Fruit fly (Drosophila melanogaster) whole organism, embryonic: ENCODE results near the gene Svil.

Source experiments
- Aef1 ChIP-seq: fragments of 200-800 bp; sonication (Bioruptor generic); IDR thresholded peaks from 3 replicates; pipeline ENCODE4 v1.3.6; 2022; ENCODE audit warnings: missing biosample characterization, missing genetic modification characterization
- Atf3 ChIP-seq: fragments of 200-800 bp; sonication (Bioruptor generic); optimal IDR thresholded peaks from 3 replicates; lab custom pipeline; 2016; ENCODE audit warnings: missing biosample characterization, missing genetic modification characterization
- BtbVII ChIP-seq: fragments of 200-800 bp; sonication (Bioruptor generic); optimal IDR thresholded peaks from 3 replicates; lab custom pipeline; 2017; ENCODE audit warnings: missing biosample characterization, mild to moderate bottlenecking, missing genetic modification characterization
- C15 ChIP-seq: fragments of 200-800 bp; sonication (Bioruptor generic); IDR thresholded peaks from 3 replicates; pipeline ENCODE4 v1.3.6; 2022; ENCODE audit warnings: missing biosample characterization, missing genetic modification characterization
- CG10321 ChIP-seq: fragments of 200-800 bp; sonication (Bioruptor generic); IDR thresholded peaks from 2 replicates; pipeline ENCODE4 v1.3.6; 2022; ENCODE audit warnings: missing biosample characterization, missing genetic modification characterization
- CG11456 ChIP-seq: fragments of 200-800 bp; sonication (Bioruptor generic); IDR thresholded peaks from 3 replicates; pipeline ENCODE4 v1.3.6; 2022; ENCODE audit warnings: missing biosample characterization, missing genetic modification characterization
- CG11560 ChIP-seq: fragments of 200-800 bp; sonication (Bioruptor generic); IDR thresholded peaks from 3 replicates; pipeline ENCODE4 v1.3.6; 2022; ENCODE audit warnings: missing biosample characterization, missing genetic modification characterization
- CG11696 ChIP-seq: fragments of 200-800 bp; sonication (Bioruptor generic); IDR thresholded peaks from 2 replicates; pipeline ENCODE4 v1.3.6; 2022; ENCODE audit warnings: missing biosample characterization, missing genetic modification characterization
- CG12071 ChIP-seq: fragments of 200-800 bp; sonication (Bioruptor generic); optimal IDR thresholded peaks from 3 replicates; lab custom pipeline; 2018; ENCODE audit warnings: missing biosample characterization, mild to moderate bottlenecking, missing genetic modification characterization
- CG13296 ChIP-seq: fragments of 200-800 bp; sonication (Bioruptor generic); optimal IDR thresholded peaks from 3 replicates; lab custom pipeline; 2018; ENCODE audit warnings: missing biosample characterization, mild to moderate bottlenecking, missing genetic modification characterization
- CG13775 ChIP-seq: fragments of 200-800 bp; sonication (Bioruptor generic); optimal IDR thresholded peaks from 3 replicates; lab custom pipeline; 2017; ENCODE audit warnings: missing biosample characterization, mild to moderate bottlenecking, missing genetic modification characterization
- CG16779 ChIP-seq: fragments of 200-800 bp; sonication (Bioruptor generic); IDR thresholded peaks from 2 replicates; pipeline ENCODE4 v1.3.6; 2022; ENCODE audit warnings: missing biosample characterization, missing genetic modification characterization
- CG18599 ChIP-seq: fragments of 200-800 bp; sonication (Bioruptor generic); optimal IDR thresholded peaks from 3 replicates; lab custom pipeline; 2017; ENCODE audit warnings: missing biosample characterization, missing genetic modification characterization, mild to moderate bottlenecking, moderate library complexity, missing genetic modification reagents
- CG18764 ChIP-seq: fragments of 200-800 bp; sonication (Bioruptor generic); optimal IDR thresholded peaks from 3 replicates; lab custom pipeline; 2016; ENCODE audit warnings: missing biosample characterization, missing genetic modification characterization
- CG2875 ChIP-seq: fragments of 200-800 bp; sonication (Bioruptor generic); optimal IDR thresholded peaks from 2 replicates; lab custom pipeline; 2017; ENCODE audit warnings: missing biosample characterization, mild to moderate bottlenecking, missing genetic modification characterization, missing genetic modification reagents
- CG31441 ChIP-seq: fragments of 200-800 bp; sonication (Bioruptor generic); IDR thresholded peaks from 2 replicates; pipeline ENCODE4 v1.3.6; 2022; ENCODE audit warnings: missing biosample characterization, missing genetic modification characterization
- CG3163 ChIP-seq: fragments of 200-800 bp; sonication (Bioruptor generic); optimal IDR thresholded peaks from 3 replicates; lab custom pipeline; 2016; ENCODE audit warnings: missing biosample characterization, missing genetic modification characterization
- CG32772 ChIP-seq: fragments of 200-800 bp; sonication (Bioruptor generic); IDR thresholded peaks from 2 replicates; pipeline ENCODE4 v1.3.6; 2022; ENCODE audit warnings: missing biosample characterization, missing genetic modification characterization
- CG33557 ChIP-seq: fragments of 200-800 bp; sonication (Bioruptor generic); optimal IDR thresholded peaks from 2 replicates; lab custom pipeline; 2019; ENCODE audit warnings: missing biosample characterization, mild to moderate bottlenecking, missing genetic modification characterization, moderate library complexity
- CG34376 ChIP-seq: fragments of 200-800 bp; sonication (Bioruptor generic); optimal IDR thresholded peaks from 2 replicates; lab custom pipeline; 2018; ENCODE audit warnings: missing biosample characterization, mild to moderate bottlenecking, missing genetic modification characterization
- CG3726 ChIP-seq: fragments of 200-800 bp; sonication (Bioruptor generic); IDR thresholded peaks from 3 replicates; pipeline ENCODE4, ENCODE4 v1.3.6; 2022; ENCODE audit warnings: missing biosample characterization, missing genetic modification characterization
- CG3847 ChIP-seq: fragments of 200-800 bp; sonication (Bioruptor generic); IDR thresholded peaks from 2 replicates; pipeline ENCODE4 v1.3.6; 2022; ENCODE audit warnings: missing biosample characterization, missing genetic modification characterization
- CG6254 ChIP-seq: fragments of 200-800 bp; sonication (Bioruptor generic); optimal IDR thresholded peaks from 3 replicates; lab custom pipeline; 2017; ENCODE audit warnings: mild to moderate bottlenecking, missing biosample characterization, missing genetic modification reagents, missing genetic modification characterization
- CG6272 ChIP-seq: fragments of 200-800 bp; sonication (Bioruptor generic); IDR thresholded peaks from 2 replicates; pipeline ENCODE4 v1.3.6; 2022; ENCODE audit warnings: missing biosample characterization, missing genetic modification characterization
- CG7372 ChIP-seq: fragments of 200-800 bp; sonication (Bioruptor generic); IDR thresholded peaks from 2 replicates; pipeline ENCODE4 v1.3.6; 2022; ENCODE audit warnings: missing biosample characterization, missing genetic modification characterization
- CG7786 ChIP-seq: fragments of 200-800 bp; sonication (Bioruptor generic); optimal IDR thresholded peaks from 2 replicates; lab custom pipeline; 2016; ENCODE audit warnings: missing biosample characterization, missing genetic modification characterization
- HLHmδ ChIP-seq: fragments of 200-800 bp; sonication (Bioruptor generic); optimal IDR thresholded peaks from 2 replicates; lab custom pipeline; 2018; ENCODE audit warnings: missing biosample characterization, mild to moderate bottlenecking, missing genetic modification characterization, moderate library complexity
- Myb ChIP-seq: fragments of 200-800 bp; sonication (Bioruptor generic); optimal IDR thresholded peaks from 2 replicates; lab custom pipeline; 2016; ENCODE audit warnings: missing biosample characterization, missing genetic modification characterization
- NK7.1 ChIP-seq: fragments of 200-800 bp; sonication (Bioruptor generic); optimal IDR thresholded peaks from 3 replicates; lab custom pipeline; 2016; ENCODE audit warnings: missing biosample characterization, missing genetic modification characterization
- Spps ChIP-seq: fragments of 200-800 bp; sonication (Bioruptor generic); optimal IDR thresholded peaks from 2 replicates; lab custom pipeline; 2018; ENCODE audit warnings: missing biosample characterization, mild to moderate bottlenecking, missing genetic modification characterization
- ap ChIP-seq: fragments of 200-800 bp; sonication (Bioruptor generic); IDR thresholded peaks from 2 replicates; pipeline ENCODE4 v1.3.6; 2022; ENCODE audit warnings: missing biosample characterization, missing genetic modification characterization
- bcd ChIP-seq: fragments of 200-800 bp; sonication (Bioruptor generic); optimal IDR thresholded peaks from 2 replicates; lab custom pipeline; 2017; ENCODE audit warnings: missing biosample characterization, mild to moderate bottlenecking, missing genetic modification characterization
- cato ChIP-seq: fragments of 200-800 bp; sonication (Bioruptor generic); optimal IDR thresholded peaks from 2 replicates; lab custom pipeline; 2016; ENCODE audit warnings: missing biosample characterization, missing genetic modification characterization, borderline replicate concordance
- danr ChIP-seq: fragments of 200-800 bp; sonication (Bioruptor generic); IDR thresholded peaks from 2 replicates; pipeline ENCODE4 v1.3.6; 2022; ENCODE audit warnings: missing biosample characterization, missing genetic modification characterization
- eyg ChIP-seq: fragments of 200-800 bp; sonication (Bioruptor generic); optimal IDR thresholded peaks from 3 replicates; lab custom pipeline; 2016; ENCODE audit warnings: missing biosample characterization, missing genetic modification characterization
- fru ChIP-seq: fragments of >200 bp; optimal IDR thresholded peaks from 2 replicates; lab custom pipeline; 2017
- gsb-n ChIP-seq: fragments of 200-800 bp; sonication (Bioruptor generic); optimal IDR thresholded peaks from 3 replicates; lab custom pipeline; 2018; ENCODE audit warnings: missing biosample characterization, mild to moderate bottlenecking, missing genetic modification characterization
- h ChIP-seq: fragments of >200 bp; optimal IDR thresholded peaks from 2 replicates; lab custom pipeline; 2017
- hth ChIP-seq: fragments of >200 bp; optimal IDR thresholded peaks from 2 replicates; lab custom pipeline; 2017; ENCODE audit warnings: inconsistent platforms
- jumu ChIP-seq: fragments of 200-800 bp; sonication (Bioruptor generic); optimal IDR thresholded peaks from 3 replicates; lab custom pipeline; 2016; ENCODE audit warnings: missing biosample characterization, missing genetic modification characterization
- lov ChIP-seq, 2 experiments: fragments of 200-800 bp in 1 of 2; fragments of >200 bp in 1 of 2; sonication (Bioruptor generic) in 1 of 2; IDR thresholded peaks in 1 of 2; optimal IDR thresholded peaks in 1 of 2; 2 replicates in 1 of 2; 3 replicates in 1 of 2; pipeline versions ENCODE4 v1.3.6 to Lab custom; 2017 to 2022; ENCODE audit warnings: missing biosample characterization in 1 of 2, missing genetic modification characterization in 1 of 2
- maf-S ChIP-seq: fragments of 200-800 bp; sonication (Bioruptor generic); optimal IDR thresholded peaks from 2 replicates; lab custom pipeline; 2016; ENCODE audit warnings: missing biosample characterization, missing genetic modification characterization
- mirr ChIP-seq: fragments of 200-800 bp; sonication (Bioruptor generic); optimal IDR thresholded peaks from 3 replicates; lab custom pipeline; 2018; ENCODE audit warnings: missing biosample characterization, mild to moderate bottlenecking, missing genetic modification characterization
- onecut ChIP-seq: fragments of 200-800 bp; sonication (Bioruptor generic); IDR thresholded peaks from 2 replicates; pipeline ENCODE4 v1.3.6; 2022; ENCODE audit warnings: missing biosample characterization, missing genetic modification characterization
- peb ChIP-seq: fragments of 200-800 bp; sonication (Bioruptor generic); IDR thresholded peaks from 2 replicates; pipeline ENCODE4 v1.3.6; 2022; ENCODE audit warnings: missing biosample characterization, missing genetic modification characterization
- prd ChIP-seq, 3 experiments: fragments of >200 bp in 2 of 3; fragments of 200-800 bp in 1 of 3; sonication (Bioruptor generic) in 1 of 3; optimal IDR thresholded peaks in 2 of 3; IDR thresholded peaks in 1 of 3; 2 replicates in 2 of 3; 3 replicates in 1 of 3; pipeline versions ENCODE4 v1.3.6 to Lab custom; 2017 to 2022; ENCODE audit warnings: missing biosample characterization in 1 of 3, missing genetic modification characterization in 1 of 3
- sc ChIP-seq, 3 experiments: fragments of >200 bp in 2 of 3; fragments of 200-800 bp in 1 of 3; sonication (Bioruptor generic) in 1 of 3; optimal IDR thresholded peaks; 2 replicates in 2 of 3; 3 replicates in 1 of 3; lab custom pipeline; 2017; ENCODE audit warnings: mild to moderate bottlenecking in 1 of 3, missing biosample characterization in 1 of 3, missing genetic modification characterization in 1 of 3, missing genetic modification reagents in 1 of 3
- sqz ChIP-seq: fragments of 200-800 bp; sonication (Bioruptor generic); optimal IDR thresholded peaks from 3 replicates; lab custom pipeline; 2018; ENCODE audit warnings: missing biosample characterization, mild to moderate bottlenecking, missing genetic modification characterization
- tio ChIP-seq: fragments of 200-800 bp; sonication (Bioruptor generic); optimal IDR thresholded peaks from 2 replicates; lab custom pipeline; 2017; ENCODE audit warnings: missing biosample characterization, missing genetic modification characterization, inconsistent platforms
- wor ChIP-seq: fragments of 200-800 bp; sonication (Bioruptor generic); IDR thresholded peaks from 2 replicates; pipeline ENCODE4 v1.3.6; 2022; ENCODE audit warnings: missing biosample characterization, missing genetic modification characterization

Gene Svil

DNA sequence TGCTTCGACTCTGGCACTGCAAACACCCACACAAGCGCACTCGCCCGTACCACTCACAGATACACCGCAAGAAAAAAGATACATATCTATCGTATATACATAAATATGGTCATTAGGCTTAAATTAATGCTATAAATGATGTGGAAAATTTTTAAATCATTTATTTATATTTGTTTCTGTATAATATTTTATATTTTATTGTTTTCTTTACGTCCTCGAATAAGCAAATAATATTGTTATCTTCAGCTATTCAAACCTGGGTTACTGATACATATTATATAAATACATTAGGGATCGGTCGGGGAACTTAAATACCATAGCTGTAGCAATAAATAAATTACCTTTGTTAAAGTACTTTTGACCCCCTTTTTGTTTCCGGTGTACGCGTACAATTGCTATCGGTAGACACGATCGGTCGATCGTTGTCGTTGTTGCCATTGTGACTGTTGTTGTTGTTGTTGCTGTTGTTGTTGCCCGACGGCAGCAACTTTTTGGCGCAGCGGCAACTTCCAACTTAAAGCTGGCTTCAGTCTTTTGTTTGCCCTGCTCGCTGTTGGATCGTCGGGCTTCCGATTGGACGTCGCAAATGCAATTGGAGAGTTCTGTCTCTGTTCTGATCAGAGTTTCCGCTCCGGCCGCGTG lies 40.1 kb downstream of the Svil start (continued):
- no peak for TF ChIP-seq onecut (GFP tag; lab: Robert Waterston, UW)
- peak; percentile 51 for TF ChIP-seq sqz (GFP tag; lab: Kevin White, UChicago)
- TF ChIP-seq CG11456 (GFP tag; lab: Robert Waterston, UW): no peak
- TF ChIP-seq CG11696 (GFP tag; lab: Robert Waterston, UW): no peak
- peak; percentile 78 for TF ChIP-seq CG18599 (GFP tag; lab: Kevin White, UChicago)
- peak; percentile 34 for TF ChIP-seq cato (GFP tag; lab: Kevin White, UChicago)
- TF ChIP-seq lov (optimal IDR thresholded peaks at IDR 0.05; lab: Kevin White, UChicago): no peak
- no peak for TF ChIP-seq lov (GFP tag; IDR thresholded peaks at IDR 0.05; lab: Robert Waterston, UW)
- no peak for TF ChIP-seq CG6272 (GFP tag; lab: Robert Waterston, UW)
- peak; percentile 75 for TF ChIP-seq tio (GFP tag; lab: Kevin White, UChicago)
- peak; percentile 8; the same call in 1 of the 2 replicates for TF ChIP-seq peb (GFP tag; lab: Robert Waterston, UW)
- peak; percentile 75 for TF ChIP-seq bcd (GFP tag; lab: Kevin White, UChicago)
- TF ChIP-seq prd (optimal IDR thresholded peaks at IDR 0.05; lab: Kevin White, UChicago): no peak
- TF ChIP-seq prd (GFP tag; IDR thresholded peaks at IDR 0.05; lab: Robert Waterston, UW): peak; percentile 59; the same call in 1 of the 3 replicates
- peak; percentile 81 for TF ChIP-seq CG31441 (GFP tag; lab: Robert Waterston, UW)
- no peak for TF ChIP-seq jumu
- 0 out of 2 replicates have a peak, but pooled peaks have one; percentile 28 for TF ChIP-seq CG7372 (GFP tag; lab: Robert Waterston, UW)
- peak; percentile 58; the same call in 1 of the 2 replicates for TF ChIP-seq CG32772
- TF ChIP-seq CG3163 (GFP tag; lab: Kevin White, UChicago): no peak
- no peak for TF ChIP-seq sc (optimal IDR thresholded peaks at IDR 0.05; lab: Kevin White, UChicago)
- TF ChIP-seq sc (GFP tag; optimal IDR thresholded peaks at IDR 0.05; lab: Kevin White, UChicago): peak; percentile 69
- peak; percentile 71 for TF ChIP-seq CG6254
- TF ChIP-seq Atf3 (GFP tag; lab: Kevin White, UChicago): no peak
- TF ChIP-seq maf-S (GFP tag; lab: Kevin White, UChicago): peak; percentile 28
- TF ChIP-seq CG3847 (GFP tag; lab: Robert Waterston, UW): peak; percentile 43; the same call in 1 of the 2 replicates
- TF ChIP-seq h: no peak
- TF ChIP-seq mirr (GFP tag; lab: Kevin White, UChicago): no peak
- TF ChIP-seq CG3726: no peak
- TF ChIP-seq C15 (GFP tag; lab: Robert Waterston, UW): no peak
- TF ChIP-seq gsb-n: peak; percentile 24
- no peak for TF ChIP-seq CG34376 (GFP tag; lab: Kevin White, UChicago)
- peak; percentile 35 for TF ChIP-seq CG12071 (GFP tag; lab: Kevin White, UChicago)
- TF ChIP-seq wor: peak; percentile 39; the same call in 1 of the 2 replicates
- no peak for TF ChIP-seq NK7.1 (GFP tag; lab: Kevin White, UChicago)
- TF ChIP-seq BtbVII (GFP tag; lab: Kevin White, UChicago): peak; percentile 75
- peak; percentile 81 for TF ChIP-seq CG13296 (GFP tag; lab: Kevin White, UChicago)
- no peak for TF ChIP-seq Myb (GFP tag; lab: Kevin White, UChicago)
- TF ChIP-seq fru (lab: Kevin White, UChicago): no peak
- peak; percentile 18 for TF ChIP-seq CG7786
- peak; percentile 16 for TF ChIP-seq Spps
- no peak for TF ChIP-seq CG10321 (GFP tag; lab: Robert Waterston, UW)
- TF ChIP-seq danr (GFP tag; lab: Robert Waterston, UW): no peak
- peak; percentile 46 for TF ChIP-seq CG18764 (GFP tag; lab: Kevin White, UChicago)
- TF ChIP-seq CG11560 (tag; lab: Robert Waterston, UW): no peak
- no peak for TF ChIP-seq hth (lab: Kevin White, UChicago)
- TF ChIP-seq ap (GFP tag; lab: Robert Waterston, UW): no peak
- peak; percentile 70 for TF ChIP-seq CG13775
- no peak for TF ChIP-seq CG16779
- peak; percentile 2 for TF ChIP-seq CG33557
- TF ChIP-seq HLHmδ (GFP tag; lab: Kevin White, UChicago): no peak
- TF ChIP-seq CG2875 (GFP tag; lab: Kevin White, UChicago): peak; percentile 63
- peak; percentile 46; the same call in 2 of the 3 replicates for TF ChIP-seq Aef1 (GFP tag; lab: Robert Waterston, UW)
- no peak for TF ChIP-seq eyg (GFP tag; lab: Kevin White, UChicago)
